Fruit fly (Drosophila melanogaster) whole organism, pupa: ENCODE data around the gene CG13784.

Source experiments
- CG12605 ChIP-seq: fragments of 200-800 bp; sonication (Bioruptor generic); IDR thresholded peaks from 2 replicates; pipeline ENCODE4 v1.3.6; 2022; ENCODE audit warnings: missing biosample characterization, missing genetic modification characterization
- CG13204 ChIP-seq: fragments of 200-800 bp; sonication (Bioruptor generic); optimal IDR thresholded peaks from 2 replicates; lab custom pipeline; 2018; ENCODE audit warnings: missing biosample characterization, mild to moderate bottlenecking, missing genetic modification characterization, moderate library complexity
- CG15710 ChIP-seq: fragments of 200-800 bp; sonication (Bioruptor generic); optimal IDR thresholded peaks from 2 replicates; lab custom pipeline; 2018; ENCODE audit warnings: missing biosample characterization, mild to moderate bottlenecking, missing genetic modification characterization, moderate library complexity
- CG17806 ChIP-seq: fragments of 200-800 bp; sonication (Bioruptor generic); optimal IDR thresholded peaks from 2 replicates; lab custom pipeline; 2018; ENCODE audit warnings: missing biosample characterization, mild to moderate bottlenecking, missing genetic modification characterization, moderate library complexity
- CG32121 ChIP-seq: fragments of 200-800 bp; sonication (Bioruptor generic); IDR thresholded peaks from 2 replicates; pipeline ENCODE4 v1.3.6; 2022; ENCODE audit warnings: missing biosample characterization, missing genetic modification characterization
- CG34367 ChIP-seq: fragments of 200-800 bp; sonication (Bioruptor generic); optimal IDR thresholded peaks from 2 replicates; lab custom pipeline; 2018; ENCODE audit warnings: missing biosample characterization, mild to moderate bottlenecking, missing genetic modification characterization
- EcR ChIP-seq: fragments of 200-800 bp; sonication (Bioruptor generic); optimal IDR thresholded peaks from 3 replicates; lab custom pipeline; 2019; ENCODE audit warnings: missing biosample characterization, missing genetic modification characterization, mild to moderate bottlenecking, moderate library complexity, missing genetic modification reagents
- Ets98B ChIP-seq: fragments of 200-800 bp; sonication (Bioruptor generic); IDR thresholded peaks from 2 replicates; pipeline ENCODE4 v1.3.6; 2022; ENCODE audit warnings: missing biosample characterization, missing genetic modification characterization
- Pif1A ChIP-seq: fragments of 200-800 bp; sonication (Bioruptor generic); optimal IDR thresholded peaks from 3 replicates; lab custom pipeline; 2016; ENCODE audit warnings: missing biosample characterization, missing genetic modification characterization
- Pif1B ChIP-seq: fragments of 200-800 bp; sonication (Bioruptor generic); optimal IDR thresholded peaks from 3 replicates; lab custom pipeline; 2016; ENCODE audit warnings: missing biosample characterization, missing genetic modification characterization
- Snoo ChIP-seq: fragments of 200-800 bp; sonication (Bioruptor generic); optimal IDR thresholded peaks from 3 replicates; lab custom pipeline; 2017; ENCODE audit warnings: missing biosample characterization, mild to moderate bottlenecking, missing genetic modification characterization, inconsistent platforms
- fd96Ca ChIP-seq: fragments of 200-800 bp; sonication (Bioruptor generic); IDR thresholded peaks from 3 replicates; pipeline ENCODE4 v1.3.6; 2022; ENCODE audit warnings: missing biosample characterization, missing genetic modification characterization
- gl ChIP-seq: fragments of 200-800 bp; sonication (Bioruptor generic); optimal IDR thresholded peaks from 2 replicates; lab custom pipeline; 2018; ENCODE audit warnings: missing biosample characterization, mild to moderate bottlenecking, missing genetic modification characterization
- rn ChIP-seq: fragments of 200-800 bp; sonication (Bioruptor generic); IDR thresholded peaks from 2 replicates; pipeline ENCODE4 v1.3.6; 2022; ENCODE audit warnings: missing biosample characterization, missing genetic modification characterization

DNA sequence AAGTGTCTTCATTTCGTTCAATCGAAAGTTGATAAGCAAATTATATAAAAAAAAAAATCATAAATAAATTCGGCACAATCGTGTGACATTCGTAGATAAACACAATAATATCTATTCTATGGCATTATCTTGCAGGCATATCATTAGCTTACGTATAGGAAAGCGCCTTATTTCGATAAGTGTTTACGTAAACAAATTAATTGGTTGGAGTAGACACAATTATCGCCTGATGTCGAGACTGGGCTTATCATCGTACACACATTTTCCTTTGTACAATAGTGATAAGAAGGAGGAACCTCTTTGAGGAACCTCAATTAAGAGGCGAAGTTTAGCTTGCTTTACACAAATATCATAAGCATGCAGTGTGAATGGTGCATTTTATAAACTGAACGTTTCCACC lies 4.9 kb downstream of the CG13784 start:
- TF ChIP-seq CG17806 (no peak), EcR (GFP tag; lab: Kevin White, UChicago) (no peak), gl (tag; lab: Kevin White, UChicago) (no peak), CG34367 (tag; lab: Kevin White, UChicago) (no peak), CG13204 (GFP tag; lab: Kevin White, UChicago) (no peak), CG15710 (tag; lab: Kevin White, UChicago) (no peak), rn (GFP tag; lab: Robert Waterston, UW) (no peak), fd96Ca (GFP tag; lab: Robert Waterston, UW) (no peak), Pif1A (no peak), CG12605 (GFP tag; lab: Robert Waterston, UW) (no peak), Ets98B (no peak), Snoo (no peak), CG32121 (no peak), Pif1B (no peak)
